ENCODE assay signal across 1 fruit fly cellular context in genomic region chr3R:29570239-29570814, dm6.
TF ChIP-seq lines count a peak whose summit lies in the region.

No protein-coding gene starts in this region.

TF ChIP-seq in whole organism, prepupa, 60 proteins besides CTCF, POLR2A, EP300 and RAD21 (continued from another document):
- peak in 1 of 2 experiments; percentile 25 for TF ChIP-seq salr (GFP tag; optimal IDR thresholded peaks at IDR 0.05; lab: Kevin White, UChicago)
- peak; percentile 11 for TF ChIP-seq OdsH (GFP tag; optimal IDR thresholded peaks at IDR 0.05; lab: Kevin White, UChicago)
- TF ChIP-seq CG4318 (GFP tag; optimal IDR thresholded peaks at IDR 0.05; lab: Kevin White, UChicago) = no peak
- TF ChIP-seq spab (GFP tag; optimal IDR thresholded peaks at IDR 0.05; lab: Kevin White, UChicago) = peak; percentile 60
- TF ChIP-seq CG11762 (GFP tag; optimal IDR thresholded peaks at IDR 0.05; lab: Kevin White, UChicago; ENCODE audit: insufficient read depth) = no peak
- no peak for TF ChIP-seq Ets21C (GFP tag; optimal IDR thresholded peaks at IDR 0.05; lab: Kevin White, UChicago)
- TF ChIP-seq CG10631 (GFP tag; optimal IDR thresholded peaks at IDR 0.05; lab: Kevin White, UChicago) = peak; percentile 61
- TF ChIP-seq Sox15 (GFP tag; optimal IDR thresholded peaks at IDR 0.05; lab: Kevin White, UChicago) = no peak
- TF ChIP-seq fd59A (GFP tag; optimal IDR thresholded peaks at IDR 0.05; lab: Kevin White, UChicago) = peak; percentile 43
- no peak for TF ChIP-seq CG16779 (tag; optimal IDR thresholded peaks at IDR 0.05; lab: Kevin White, UChicago)
- TF ChIP-seq fkh (GFP tag; optimal IDR thresholded peaks at IDR 0.05; lab: Kevin White, UChicago) = no peak
- TF ChIP-seq CG8632 (GFP tag; optimal IDR thresholded peaks at IDR 0.05; lab: Kevin White, UChicago) = no peak
